Worm (Caenorhabditis elegans) whole organism, young adult: ENCODE data around the gene btb-18.

Source experiments
- Y95B8A.8 ChIP-seq: fragments of 200-800 bp; sonication (Bioruptor generic); IDR thresholded peaks from 2 replicates; pipeline ENCODE4 v1.3.6; 2022; ENCODE audit warnings: missing genetic modification reagents, missing genetic modification characterization, missing compliant biosample characterization
- ama-1 ChIP-seq, 3 experiments: fragments of 150-350 bp in 1 of 3; sonication (generic microtip) in 2 of 3; optimal IDR thresholded peaks; 2 replicates each; lab custom pipeline; 2014 to 2018; ENCODE audit warnings: missing biosample characterization in 2 of 3, missing genetic modification characterization in 2 of 3, missing genetic modification reagents in 2 of 3
- ccch-3 ChIP-seq: fragments of 200-800 bp; sonication (Bioruptor generic); optimal IDR thresholded peaks from 2 replicates; lab custom pipeline; 2018; ENCODE audit warnings: mild to moderate bottlenecking, missing genetic modification characterization, missing compliant biosample characterization
- pha-4 ChIP-seq: fragments of 150-350 bp; sonication (generic microtip); optimal IDR thresholded peaks from 2 replicates; lab custom pipeline; 2014; ENCODE audit warnings: missing biosample characterization, missing genetic modification reagents, missing genetic modification characterization
- unc-130 ChIP-seq: sonication (generic microtip); optimal IDR thresholded peaks from 2 replicates; lab custom pipeline; 2016; ENCODE audit warnings: missing genetic modification reagents, missing genetic modification characterization, missing compliant biosample characterization
- ztf-18 ChIP-seq: sonication (generic microtip); optimal IDR thresholded peaks from 2 replicates; lab custom pipeline; 2016; ENCODE audit warnings: missing genotype, mild to moderate bottlenecking, missing genetic modification characterization, missing compliant biosample characterization

ce11 chrII:3340818-3341217 lies 42.8 kb downstream of the btb-18 start:
- TF ChIP-seq ccch-3 (GFP tag; lab: Kevin White, UChicago) (no peak), Y95B8A.8 (0 out of 2 replicates have a peak, but pooled peaks have one; percentile 18), ztf-18 (tag; lab: Kevin White, UChicago) (no peak), ama-1 (optimal IDR thresholded peaks at IDR 0.05; lab: Kevin White, UChicago) (no peak), ama-1 (GFP tag; optimal IDR thresholded peaks at IDR 0.05; lab: Kevin White, UChicago) (no peak), unc-130 (GFP tag; lab: Kevin White, UChicago) (no peak), pha-4 (tag; lab: Kevin White, UChicago) (no peak)
